Fruit fly (Drosophila melanogaster) whole organism, prepupa: ENCODE data around the gene Snx1.

Experiments used
- Blimp-1 ChIP-seq: fragments of 200-800 bp; sonication (Bioruptor generic); optimal IDR thresholded peaks from 3 replicates; lab custom pipeline; 2017; ENCODE audit warnings: missing biosample characterization, missing genetic modification characterization, mild to moderate bottlenecking, moderate library complexity, missing genetic modification reagents
- CG10669 ChIP-seq: fragments of 200-800 bp; sonication (Bioruptor generic); optimal IDR thresholded peaks from 3 replicates; lab custom pipeline; 2018; ENCODE audit warnings: missing biosample characterization, mild to moderate bottlenecking, missing genetic modification characterization, moderate library complexity
- CG11294 ChIP-seq: fragments of 200-800 bp; sonication (Bioruptor generic); IDR thresholded peaks from 2 replicates; pipeline ENCODE4 v1.3.6; 2022; ENCODE audit warnings: missing biosample characterization, missing genetic modification characterization
- CG11762 ChIP-seq: fragments of 200-800 bp; sonication (Bioruptor generic); optimal IDR thresholded peaks from 3 replicates; lab custom pipeline; 2016; ENCODE audit warnings: missing biosample characterization, missing genetic modification characterization; ENCODE audit not compliant: insufficient read depth
- CG11902 ChIP-seq: fragments of 200-800 bp; sonication (Bioruptor generic); optimal IDR thresholded peaks from 3 replicates; lab custom pipeline; 2016; ENCODE audit warnings: missing biosample characterization, missing genetic modification characterization
- CG15336 ChIP-seq: fragments of 200-800 bp; sonication (Bioruptor generic); IDR thresholded peaks from 2 replicates; pipeline ENCODE4 v1.3.6; 2022; ENCODE audit warnings: missing biosample characterization, missing genetic modification characterization
- CG1621 ChIP-seq: fragments of 200-800 bp; sonication (Bioruptor generic); optimal IDR thresholded peaks from 3 replicates; lab custom pipeline; 2018; ENCODE audit warnings: missing biosample characterization, mild to moderate bottlenecking, missing genetic modification characterization
- CG3032 ChIP-seq: fragments of 200-800 bp; optimal IDR thresholded peaks from 2 replicates; lab custom pipeline; 2019; ENCODE audit warnings: missing biosample characterization, mild to moderate bottlenecking, missing genetic modification characterization, moderate library complexity
- CG31627 ChIP-seq: fragments of 200-800 bp; sonication (Bioruptor generic); optimal IDR thresholded peaks from 3 replicates; lab custom pipeline; 2016; ENCODE audit warnings: missing biosample characterization, missing genetic modification characterization
- CG32006 ChIP-seq: fragments of 200-800 bp; sonication (Bioruptor generic); optimal IDR thresholded peaks from 3 replicates; lab custom pipeline; 2017; ENCODE audit warnings: missing biosample characterization, mild to moderate bottlenecking, missing genetic modification characterization
- CG34406 ChIP-seq: fragments of 200-800 bp; sonication (Bioruptor generic); optimal IDR thresholded peaks from 3 replicates; lab custom pipeline; 2016; ENCODE audit warnings: missing biosample characterization, missing genetic modification characterization
- CG3919 ChIP-seq: fragments of 200-800 bp; sonication (Bioruptor generic); optimal IDR thresholded peaks from 3 replicates; lab custom pipeline; 2016; ENCODE audit warnings: missing biosample characterization, missing genetic modification characterization
- CG4318 ChIP-seq: fragments of 200-800 bp; sonication (Bioruptor generic); optimal IDR thresholded peaks from 3 replicates; lab custom pipeline; 2017; ENCODE audit warnings: missing biosample characterization, mild to moderate bottlenecking, missing genetic modification characterization
- CG6163 ChIP-seq: fragments of 200-800 bp; sonication (Bioruptor generic); IDR thresholded peaks from 3 replicates; pipeline ENCODE4 v1.3.6; 2022; ENCODE audit warnings: missing biosample characterization, missing genetic modification characterization
- CG6276 ChIP-seq: fragments of 200-800 bp; sonication (Bioruptor generic); optimal IDR thresholded peaks from 2 replicates; lab custom pipeline; 2017; ENCODE audit warnings: missing biosample characterization, mild to moderate bottlenecking, missing genetic modification characterization
- CG6792 ChIP-seq: fragments of 200-800 bp; sonication (Bioruptor generic); optimal IDR thresholded peaks from 3 replicates; lab custom pipeline; 2016; ENCODE audit warnings: missing biosample characterization, missing genetic modification characterization
- CG6854 ChIP-seq: fragments of 200-800 bp; sonication (Bioruptor generic); optimal IDR thresholded peaks from 2 replicates; lab custom pipeline; 2017; ENCODE audit warnings: missing biosample characterization, mild to moderate bottlenecking, missing genetic modification characterization
- CG7368 ChIP-seq: fragments of 200-800 bp; sonication (Bioruptor generic); optimal IDR thresholded peaks from 3 replicates; lab custom pipeline; 2016; ENCODE audit warnings: missing biosample characterization, missing genetic modification characterization
- CG8119 ChIP-seq: fragments of 200-800 bp; sonication (Bioruptor generic); IDR thresholded peaks from 3 replicates; pipeline ENCODE4 v1.3.6; 2022; ENCODE audit warnings: missing biosample characterization, missing genetic modification characterization
- CG8319 ChIP-seq: fragments of 200-800 bp; sonication (Bioruptor generic); optimal IDR thresholded peaks from 3 replicates; lab custom pipeline; 2016; ENCODE audit warnings: missing biosample characterization, missing genetic modification characterization
- CG8632 ChIP-seq: fragments of 200-800 bp; sonication (Bioruptor generic); optimal IDR thresholded peaks from 3 replicates; lab custom pipeline; 2016; ENCODE audit warnings: missing biosample characterization, missing genetic modification characterization
- Eip78C ChIP-seq: fragments of 200-800 bp; sonication (Bioruptor generic); peaks from one replicate; lab custom pipeline; 2016; ENCODE audit warnings: missing biosample characterization, missing genetic modification characterization
- Ets21C ChIP-seq: fragments of 200-800 bp; sonication (Bioruptor generic); optimal IDR thresholded peaks from 3 replicates; lab custom pipeline; 2016; ENCODE audit warnings: missing biosample characterization, missing genetic modification characterization
- Gug ChIP-seq: fragments of 200-800 bp; sonication (Bioruptor generic); IDR thresholded peaks from 2 replicates; pipeline ENCODE4 v1.3.6; 2022; ENCODE audit warnings: missing biosample characterization, missing genetic modification characterization
- Hr38 ChIP-seq: sonication (Bioruptor generic); optimal IDR thresholded peaks from 2 replicates; lab custom pipeline; 2016; ENCODE audit warnings: missing biosample characterization, missing genetic modification characterization
- Hr39 ChIP-seq: fragments of 200-800 bp; sonication (Bioruptor generic); optimal IDR thresholded peaks from 2 replicates; lab custom pipeline; 2016; ENCODE audit warnings: missing biosample characterization, missing genetic modification characterization
- Hr4 ChIP-seq: fragments of 200-800 bp; sonication (Bioruptor generic); optimal IDR thresholded peaks from 3 replicates; lab custom pipeline; 2016; ENCODE audit warnings: missing biosample characterization, missing genetic modification characterization
- Lpt ChIP-seq: fragments of 200-800 bp; sonication (Bioruptor generic); optimal IDR thresholded peaks from 3 replicates; lab custom pipeline; 2016; ENCODE audit warnings: missing biosample characterization, missing genetic modification characterization
- Met ChIP-seq: fragments of 200-800 bp; sonication (Bioruptor generic); optimal IDR thresholded peaks from 3 replicates; lab custom pipeline; 2016; ENCODE audit warnings: missing biosample characterization, missing genetic modification characterization
- OdsH ChIP-seq: fragments of 200-800 bp; sonication (Bioruptor generic); optimal IDR thresholded peaks from 3 replicates; lab custom pipeline; 2016; ENCODE audit warnings: missing biosample characterization, missing genetic modification characterization
- Smox ChIP-seq: fragments of 200-800 bp; sonication (Bioruptor generic); optimal IDR thresholded peaks from 3 replicates; lab custom pipeline; 2016; ENCODE audit warnings: missing biosample characterization, missing genetic modification characterization
- Sox14 ChIP-seq: fragments of 200-800 bp; sonication (Bioruptor generic); optimal IDR thresholded peaks from 3 replicates; lab custom pipeline; 2016; ENCODE audit warnings: missing biosample characterization, missing genetic modification characterization
- Sox15 ChIP-seq: fragments of 200-800 bp; sonication (Bioruptor generic); optimal IDR thresholded peaks from 3 replicates; lab custom pipeline; 2016; ENCODE audit warnings: missing biosample characterization, missing genetic modification characterization
- achi ChIP-seq: fragments of 200-800 bp; sonication (Bioruptor generic); optimal IDR thresholded peaks from 3 replicates; lab custom pipeline; 2016; ENCODE audit warnings: missing biosample characterization, missing genetic modification characterization
- acj6 ChIP-seq: fragments of 200-800 bp; sonication (Bioruptor generic); optimal IDR thresholded peaks from 3 replicates; lab custom pipeline; 2016; ENCODE audit warnings: missing biosample characterization, missing genetic modification characterization
- cyc ChIP-seq: fragments of 200-800 bp; sonication (Bioruptor generic); optimal IDR thresholded peaks from 3 replicates; lab custom pipeline; 2016; ENCODE audit warnings: missing biosample characterization, missing genetic modification characterization
- dac ChIP-seq: fragments of 200-800 bp; sonication (Bioruptor generic); optimal IDR thresholded peaks from 2 replicates; lab custom pipeline; 2017; ENCODE audit warnings: missing biosample characterization, mild to moderate bottlenecking, missing genetic modification characterization
- dsx ChIP-seq: fragments of 200-800 bp; optimal IDR thresholded peaks from 3 replicates; lab custom pipeline; 2019; ENCODE audit warnings: missing biosample characterization, mild to moderate bottlenecking, missing genetic modification characterization, moderate library complexity; ENCODE audit not compliant: poor library complexity, severe bottlenecking
- eg ChIP-seq: fragments of 200-800 bp; sonication (Bioruptor generic); IDR thresholded peaks from 3 replicates; pipeline ENCODE4 v1.3.6; 2022; ENCODE audit warnings: missing biosample characterization, missing genetic modification characterization
- esn ChIP-seq: fragments of 200-800 bp; sonication (Bioruptor generic); optimal IDR thresholded peaks from 2 replicates; lab custom pipeline; 2016; ENCODE audit warnings: missing biosample characterization, mild to moderate bottlenecking, missing genetic modification characterization, moderate library complexity
- fd59A ChIP-seq: fragments of 200-800 bp; sonication (Bioruptor generic); optimal IDR thresholded peaks from 2 replicates; lab custom pipeline; 2017; ENCODE audit warnings: missing biosample characterization, mild to moderate bottlenecking, missing genetic modification characterization, missing genetic modification reagents
- fd85E ChIP-seq: fragments of 200-800 bp; sonication (Bioruptor generic); optimal IDR thresholded peaks from 3 replicates; lab custom pipeline; 2016; ENCODE audit warnings: missing biosample characterization, missing genetic modification characterization
- fkh ChIP-seq: fragments of 200-800 bp; sonication (Bioruptor generic); optimal IDR thresholded peaks from 3 replicates; lab custom pipeline; 2017; ENCODE audit warnings: missing biosample characterization, mild to moderate bottlenecking, missing genetic modification characterization, moderate library complexity
- lz ChIP-seq: fragments of 200-800 bp; sonication (Bioruptor generic); optimal IDR thresholded peaks from 3 replicates; lab custom pipeline; 2016; ENCODE audit warnings: missing biosample characterization, missing genetic modification characterization
- net ChIP-seq: fragments of 200-800 bp; sonication (Bioruptor generic); optimal IDR thresholded peaks from 3 replicates; lab custom pipeline; 2016; ENCODE audit warnings: missing biosample characterization, missing genetic modification characterization
- pdm3 ChIP-seq: fragments of 200-800 bp; sonication (Bioruptor generic); optimal IDR thresholded peaks from 3 replicates; lab custom pipeline; 2016; ENCODE audit warnings: missing biosample characterization, missing genetic modification characterization
- salr ChIP-seq, 2 experiments: fragments of 200-800 bp; sonication (Bioruptor generic); optimal IDR thresholded peaks; 3 replicates each; lab custom pipeline; 2016 to 2018; ENCODE audit warnings: missing biosample characterization in 2 of 2, missing genetic modification characterization in 2 of 2, mild to moderate bottlenecking in 1 of 2
- svp ChIP-seq: fragments of 200-800 bp; sonication (Bioruptor generic); peaks from one replicate; lab custom pipeline; 2016; ENCODE audit warnings: missing biosample characterization, missing genetic modification characterization
- topi ChIP-seq: fragments of 200-800 bp; sonication (Bioruptor generic); optimal IDR thresholded peaks from 3 replicates; lab custom pipeline; 2016; ENCODE audit warnings: missing biosample characterization, missing genetic modification characterization

The Snx1 gene

DNA sequence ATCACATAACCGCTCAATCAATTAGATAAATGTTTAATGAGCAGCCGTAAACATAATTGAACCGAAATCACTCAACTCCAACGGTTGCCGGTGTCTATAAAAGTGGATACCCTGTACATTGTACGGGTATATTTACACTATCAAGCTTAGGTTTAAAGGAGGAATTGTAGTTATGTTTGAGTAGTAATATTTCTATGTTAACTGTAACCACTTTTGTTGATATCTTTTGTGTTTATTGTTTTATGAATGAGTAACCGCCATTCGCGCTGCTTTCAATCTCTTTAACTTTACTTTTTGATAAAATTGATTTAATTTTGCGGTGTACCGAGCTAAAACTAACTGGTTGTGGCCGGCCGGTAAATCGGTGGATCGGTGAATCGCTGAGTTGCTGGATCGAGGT, 32.6 kb downstream of the Snx1 start:
- TF ChIP-seq OdsH, result peak; percentile 41
- peak; percentile 13 for TF ChIP-seq CG3919
- TF ChIP-seq eg (GFP tag; lab: Robert Waterston, UW), result peak; percentile 85
- TF ChIP-seq Lpt, result peak; percentile 17
- peak; percentile 52 for TF ChIP-seq pdm3 (GFP tag; lab: Kevin White, UChicago)
- peak; percentile 53; the same call in 1 of the 2 replicates for TF ChIP-seq Gug (GFP tag; lab: Robert Waterston, UW)
- TF ChIP-seq CG15336 (GFP tag; lab: Robert Waterston, UW), result peak; percentile 86
- TF ChIP-seq CG6276 (GFP tag; lab: Kevin White, UChicago), result peak; percentile 78
- TF ChIP-seq Hr39 (GFP tag; lab: Kevin White, UChicago), result peak; percentile 9
- peak; percentile 84 for TF ChIP-seq CG8119 (GFP tag; lab: Robert Waterston, UW)
- TF ChIP-seq dac (GFP tag; lab: Kevin White, UChicago), result peak; percentile 51
- TF ChIP-seq topi, result peak; percentile 0
- TF ChIP-seq achi, result peak; percentile 35
- TF ChIP-seq svp (GFP tag; lab: Kevin White, UChicago), result no peak
- TF ChIP-seq Hr4 (GFP tag; lab: Kevin White, UChicago), result peak; percentile 82
- TF ChIP-seq CG11762 (GFP tag; lab: Kevin White, UChicago), result peak; percentile 39
- no peak for TF ChIP-seq CG34406
- no peak for TF ChIP-seq fd59A (GFP tag; lab: Kevin White, UChicago)
- TF ChIP-seq CG6163 (GFP tag; lab: Robert Waterston, UW), result peak; percentile 48; the same call in 2 of the 3 replicates
- TF ChIP-seq Eip78C, result peak; percentile 81
- peak; percentile 55 for TF ChIP-seq CG4318 (GFP tag; lab: Kevin White, UChicago)
- TF ChIP-seq dsx, result no peak
- peak; percentile 74 for TF ChIP-seq CG32006 (GFP tag; lab: Kevin White, UChicago)
- TF ChIP-seq lz (GFP tag; lab: Kevin White, UChicago), result no peak
- TF ChIP-seq salr (GFP tag; optimal IDR thresholded peaks at IDR 0.05; lab: Kevin White, UChicago), result no peak
- TF ChIP-seq net (GFP tag; lab: Kevin White, UChicago), result peak; percentile 26
- TF ChIP-seq CG11294 (GFP tag; lab: Robert Waterston, UW), result peak; percentile 50
- TF ChIP-seq Hr38 (GFP tag; lab: Kevin White, UChicago), result no peak

dm6 chr2L:3482712-3483111, 33.2 kb downstream of the Snx1 start:
- TF ChIP-seq CG8632 (GFP tag; lab: Kevin White, UChicago), result peak; percentile 29
- no peak for TF ChIP-seq Sox15
- TF ChIP-seq cyc (GFP tag; lab: Kevin White, UChicago), result no peak
- TF ChIP-seq lz (GFP tag; lab: Kevin White, UChicago), result no peak
- no peak for TF ChIP-seq CG31627 (GFP tag; lab: Kevin White, UChicago)
- TF ChIP-seq fd59A (GFP tag; lab: Kevin White, UChicago), result peak; percentile 28
- no peak for TF ChIP-seq Smox (GFP tag; lab: Kevin White, UChicago)
- no peak for TF ChIP-seq fkh (GFP tag; lab: Kevin White, UChicago)
- no peak for TF ChIP-seq CG1621 (tag; lab: Kevin White, UChicago)
- TF ChIP-seq Eip78C, result peak; percentile 84
- no peak for TF ChIP-seq Ets21C (GFP tag; lab: Kevin White, UChicago)
- TF ChIP-seq CG3032, result no peak
- peak; percentile 21 for TF ChIP-seq acj6
- TF ChIP-seq CG6854 (GFP tag; lab: Kevin White, UChicago), result no peak
- peak; percentile 72 for TF ChIP-seq CG6276 (GFP tag; lab: Kevin White, UChicago)
- peak; percentile 59 for TF ChIP-seq OdsH
- TF ChIP-seq dsx, result peak; percentile 47
- peak; percentile 54 for TF ChIP-seq CG10669 (GFP tag; lab: Kevin White, UChicago)
- TF ChIP-seq CG11294 (GFP tag; lab: Robert Waterston, UW), result peak; percentile 69
- TF ChIP-seq net (GFP tag; lab: Kevin White, UChicago), result peak; percentile 61
- TF ChIP-seq CG7368 (GFP tag; lab: Kevin White, UChicago), result no peak
- TF ChIP-seq Met, result no peak
- no peak for TF ChIP-seq Blimp-1 (GFP tag; lab: Kevin White, UChicago)
- TF ChIP-seq Hr39 (GFP tag; lab: Kevin White, UChicago), result no peak
- no peak for TF ChIP-seq fd85E (GFP tag; lab: Kevin White, UChicago)
- TF ChIP-seq dac (GFP tag; lab: Kevin White, UChicago), result peak; percentile 46
- peak; percentile 2 for TF ChIP-seq CG8319 (GFP tag; lab: Kevin White, UChicago)
- peak; percentile 36 for TF ChIP-seq pdm3 (GFP tag; lab: Kevin White, UChicago)
- peak; percentile 15 for TF ChIP-seq CG11762 (GFP tag; lab: Kevin White, UChicago)
- TF ChIP-seq CG6163 (GFP tag; lab: Robert Waterston, UW), result peak; percentile 74
- no peak for TF ChIP-seq esn (GFP tag; lab: Kevin White, UChicago)
- no peak for TF ChIP-seq CG34406
- peak; percentile 83 for TF ChIP-seq CG32006 (GFP tag; lab: Kevin White, UChicago)
- TF ChIP-seq CG15336 (GFP tag; lab: Robert Waterston, UW), result peak; percentile 93
- TF ChIP-seq Sox14 (GFP tag; lab: Kevin White, UChicago), result peak; percentile 11
- no peak for TF ChIP-seq CG11902 (GFP tag; lab: Kevin White, UChicago)
- peak; percentile 28 for TF ChIP-seq CG6792 (GFP tag; lab: Kevin White, UChicago)
